Worm (Caenorhabditis elegans) whole organism, early embryonic: Measurements from ENCODE around the gene gst-19.

ENCODE experiments used
- B0310.2 ChIP-seq: sonication (generic microtip); optimal IDR thresholded peaks from 2 replicates; lab custom pipeline; 2016; ENCODE audit warnings: mild to moderate bottlenecking, missing genetic modification characterization, missing compliant biosample characterization
- F13C5.2 ChIP-seq: sonication (generic microtip); optimal IDR thresholded peaks from 2 replicates; lab custom pipeline; 2017; ENCODE audit warnings: mild to moderate bottlenecking, missing genetic modification characterization, inconsistent platforms, missing compliant biosample characterization
- aly-1 ChIP-seq: sonication (generic microtip); optimal IDR thresholded peaks from 2 replicates; lab custom pipeline; 2016; ENCODE audit warnings: missing genetic modification characterization, missing compliant biosample characterization
- ama-1 ChIP-seq: fragments of 150-350 bp; optimal IDR thresholded peaks from 2 replicates; lab custom pipeline; 2014
- ceh-13 ChIP-seq: fragments of 200-800 bp; sonication (Bioruptor generic); optimal IDR thresholded peaks from 2 replicates; lab custom pipeline; 2018; ENCODE audit warnings: mild to moderate bottlenecking, missing genetic modification characterization, missing compliant biosample characterization
- ceh-36 ChIP-seq: sonication (generic microtip); optimal IDR thresholded peaks from 2 replicates; lab custom pipeline; 2016; ENCODE audit warnings: missing genetic modification characterization, inconsistent platforms, missing compliant biosample characterization
- ets-7 ChIP-seq: sonication (generic microtip); optimal IDR thresholded peaks from 2 replicates; lab custom pipeline; 2016; ENCODE audit warnings: missing genotype, missing genetic modification characterization, missing compliant biosample characterization
- flt-1 ChIP-seq: fragments of 200-800 bp; sonication (Bioruptor generic); IDR thresholded peaks from 2 replicates; pipeline ENCODE4 v1.3.6; 2022; ENCODE audit warnings: missing genetic modification characterization, missing compliant biosample characterization
- hmbx-1 ChIP-seq: sonication (generic microtip); optimal IDR thresholded peaks from 2 replicates; lab custom pipeline; 2016; ENCODE audit warnings: mild to moderate bottlenecking, missing genetic modification characterization, missing compliant biosample characterization
- hmg-4 ChIP-seq: fragments of 200-800 bp; sonication (Bioruptor generic); optimal IDR thresholded peaks from 2 replicates; lab custom pipeline; 2018; ENCODE audit warnings: mild to moderate bottlenecking, missing genetic modification characterization, missing compliant biosample characterization
- hnd-1 ChIP-seq: sonication (generic microtip); optimal IDR thresholded peaks from 2 replicates; lab custom pipeline; 2016; ENCODE audit warnings: missing genetic modification characterization, missing compliant biosample characterization
- pes-1 ChIP-seq: fragments of 200-800 bp; sonication (Bioruptor generic); IDR thresholded peaks from 2 replicates; pipeline ENCODE4 v1.3.6; 2022; ENCODE audit warnings: missing genetic modification reagents, missing genetic modification characterization, missing compliant biosample characterization
- scrt-1 ChIP-seq: fragments of 200-800 bp; sonication (Bioruptor generic); IDR thresholded peaks from 2 replicates; pipeline ENCODE4 v1.3.6; 2022; ENCODE audit warnings: missing genetic modification characterization, missing compliant biosample characterization
- sea-1 ChIP-seq: fragments of 200-800 bp; sonication (Bioruptor generic); conservative IDR thresholded peaks from 2 replicates; pipeline ENCODE4 v1.3.6; 2022; ENCODE audit warnings: missing genetic modification characterization, missing compliant biosample characterization
- tbx-11 ChIP-seq: fragments of 200-800 bp; sonication (Bioruptor generic); IDR thresholded peaks from 2 replicates; pipeline ENCODE4 v1.3.6; 2022; ENCODE audit warnings: missing genetic modification characterization, missing compliant biosample characterization
- tbx-37 ChIP-seq: fragments of 200-800 bp; sonication (Bioruptor generic); conservative IDR thresholded peaks from 2 replicates; pipeline ENCODE4 v1.3.6; 2022; ENCODE audit warnings: missing genetic modification reagents, missing genetic modification characterization, missing compliant biosample characterization
- tra-4 ChIP-seq: sonication (generic microtip); optimal IDR thresholded peaks from 2 replicates; lab custom pipeline; 2017; ENCODE audit warnings: missing genetic modification characterization, missing compliant biosample characterization

Gene gst-19

DNA sequence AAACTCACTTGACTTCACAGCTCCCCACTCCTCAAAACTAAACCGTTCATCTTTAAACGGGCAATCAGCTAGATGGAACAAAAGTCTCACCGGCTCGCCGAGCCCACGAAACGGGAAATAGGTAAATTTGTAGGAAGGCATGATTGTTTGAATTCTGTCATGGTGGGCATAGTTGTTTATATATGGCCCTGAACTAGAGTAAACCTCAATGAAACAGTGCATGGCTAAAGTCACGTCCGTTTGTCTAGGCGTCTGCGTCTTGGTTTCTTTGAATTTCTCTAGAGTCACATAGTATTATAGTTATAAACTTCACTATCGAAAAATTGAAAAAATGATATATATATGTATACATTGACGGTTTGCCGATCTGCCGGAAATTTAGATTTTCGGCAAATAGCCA is at the start of gene gst-19:
TSS of gene gst-19 (minus strand) at position 145 of the 400 bp plus-strand sequence.
- TF ChIP-seq sea-1 (GFP tag; lab: Robert Waterston, UW), result no peak
- no peak for TF ChIP-seq hnd-1 (tag; lab: Kevin White, UChicago)
- no peak for TF ChIP-seq pes-1
- TF ChIP-seq ama-1, result no peak
- TF ChIP-seq scrt-1 (GFP tag; lab: Robert Waterston, UW), result no peak
- TF ChIP-seq tbx-37 (GFP tag; lab: Robert Waterston, UW), result no peak
- TF ChIP-seq F13C5.2, result no peak
- no peak for TF ChIP-seq tbx-11

- no peak for TF ChIP-seq tra-4 (tag; lab: Kevin White, UChicago)
These were observed 48.3 kb upstream of the gst-19 start for ce11 chrII:13675212-13675611.

ce11 chrII:13673605-13674193 is 46.8 kb upstream of the gst-19 start:
- TF ChIP-seq F13C5.2, result no peak
- no peak for TF ChIP-seq hnd-1 (tag; lab: Kevin White, UChicago)
- no peak for TF ChIP-seq aly-1 (tag; lab: Kevin White, UChicago)
- TF ChIP-seq ama-1, result no peak
- TF ChIP-seq pes-1, result no peak
- TF ChIP-seq tbx-37 (GFP tag; lab: Robert Waterston, UW), result no peak
- no peak for TF ChIP-seq B0310.2 (tag; lab: Kevin White, UChicago)
- TF ChIP-seq sea-1 (GFP tag; lab: Robert Waterston, UW), result no peak
- TF ChIP-seq tra-4 (tag; lab: Kevin White, UChicago), result no peak
- no peak for TF ChIP-seq hmg-4 (GFP tag; lab: Kevin White, UChicago)
- no peak for TF ChIP-seq scrt-1 (GFP tag; lab: Robert Waterston, UW)
- no peak for TF ChIP-seq hmbx-1

- TF ChIP-seq F13C5.2 (no peak), hnd-1 (tag; lab: Kevin White, UChicago) (no peak), tbx-37 (GFP tag; lab: Robert Waterston, UW) (no peak), hmbx-1 (no peak), B0310.2 (tag; lab: Kevin White, UChicago) (no peak), pes-1 (no peak), ets-7 (tag; lab: Kevin White, UChicago) (no peak), ceh-13 (GFP tag; lab: Kevin White, UChicago) (no peak), flt-1 (GFP tag; lab: Robert Waterston, UW) (no peak), ceh-36 (tag; lab: Kevin White, UChicago) (no peak), ama-1 (no peak), aly-1 (tag; lab: Kevin White, UChicago) (no peak), tbx-11 (no peak), hmg-4 (GFP tag; lab: Kevin White, UChicago) (no peak)
These were observed 45.1 kb upstream of the gst-19 start for ce11 chrII:13672057-13672456.

- no peak for TF ChIP-seq scrt-1 (GFP tag; lab: Robert Waterston, UW)
- TF ChIP-seq hmg-4 (GFP tag; lab: Kevin White, UChicago), result no peak
- TF ChIP-seq tbx-37 (GFP tag; lab: Robert Waterston, UW), result no peak
- TF ChIP-seq pes-1, result no peak
- TF ChIP-seq F13C5.2, result no peak
- TF ChIP-seq tbx-11, result no peak
- no peak for TF ChIP-seq aly-1 (tag; lab: Kevin White, UChicago)
- no peak for TF ChIP-seq ceh-36 (tag; lab: Kevin White, UChicago)
- no peak for TF ChIP-seq sea-1 (GFP tag; lab: Robert Waterston, UW)
- no peak for TF ChIP-seq hmbx-1
- TF ChIP-seq hnd-1 (tag; lab: Kevin White, UChicago), result no peak
- no peak for TF ChIP-seq flt-1 (GFP tag; lab: Robert Waterston, UW)
- no peak for TF ChIP-seq ama-1
These were observed 43.9 kb upstream of the gst-19 start for ce11 chrII:13670707-13671295.

DNA sequence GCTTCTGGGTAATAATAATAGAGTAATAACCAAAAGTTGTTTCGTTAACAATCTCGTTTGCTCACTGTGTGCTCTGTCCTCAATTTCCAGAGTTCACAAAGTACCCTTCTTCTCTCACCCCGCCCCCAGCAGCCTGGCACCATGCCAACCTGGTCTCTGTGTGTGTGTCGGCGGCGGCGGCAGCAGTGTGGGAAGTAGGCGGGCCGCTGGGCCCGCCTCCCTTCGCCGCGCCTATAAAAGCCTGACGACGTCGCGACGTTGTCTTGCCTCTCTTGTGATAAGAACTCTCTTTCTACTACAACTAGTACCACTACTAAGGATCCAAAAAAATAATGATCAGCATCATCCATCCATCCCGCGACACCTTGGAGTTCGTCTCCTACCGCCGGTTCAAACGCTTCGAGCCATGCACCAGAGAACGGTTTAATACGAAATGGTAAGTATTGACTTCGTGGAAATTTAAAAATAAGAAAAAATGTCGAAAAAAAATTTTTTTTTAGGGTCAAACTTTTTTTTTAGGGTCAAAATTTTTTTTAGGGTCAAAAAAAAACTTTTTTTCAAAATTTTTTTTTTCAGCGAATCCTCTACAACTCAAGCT is 42.0 kb upstream of the gst-19 start, which contains the start of gene C31C9.7:
TSS of gene C31C9.7 (plus strand) at position 261 of the 598 bp plus-strand sequence.
- TF ChIP-seq ets-7 (tag; lab: Kevin White, UChicago) (no peak), pes-1 (no peak), B0310.2 (tag; lab: Kevin White, UChicago) (no peak), hmbx-1 (no peak), tbx-11 (no peak), flt-1 (GFP tag; lab: Robert Waterston, UW) (no peak), tra-4 (tag; lab: Kevin White, UChicago) (no peak), tbx-37 (GFP tag; lab: Robert Waterston, UW) (no peak)

- TF ChIP-seq ama-1 (no peak), hnd-1 (tag; lab: Kevin White, UChicago) (no peak)
These were observed 38.2 kb upstream of the gst-19 start for ce11 chrII:13664993-13665680.

ce11 chrII:13664416-13664815 is 37.5 kb upstream of the gst-19 start:
- no peak for TF ChIP-seq ceh-36 (tag; lab: Kevin White, UChicago)
- TF ChIP-seq scrt-1 (GFP tag; lab: Robert Waterston, UW), result no peak
- TF ChIP-seq tra-4 (tag; lab: Kevin White, UChicago), result no peak
- no peak for TF ChIP-seq ceh-13 (GFP tag; lab: Kevin White, UChicago)
- TF ChIP-seq F13C5.2, result no peak
- TF ChIP-seq B0310.2 (tag; lab: Kevin White, UChicago), result no peak
- TF ChIP-seq tbx-11, result no peak
- no peak for TF ChIP-seq pes-1
- TF ChIP-seq tbx-37 (GFP tag; lab: Robert Waterston, UW), result no peak
